Worm (Caenorhabditis elegans): ENCODE data around the gene tbx-9.

Gene tbx-9

DNA sequence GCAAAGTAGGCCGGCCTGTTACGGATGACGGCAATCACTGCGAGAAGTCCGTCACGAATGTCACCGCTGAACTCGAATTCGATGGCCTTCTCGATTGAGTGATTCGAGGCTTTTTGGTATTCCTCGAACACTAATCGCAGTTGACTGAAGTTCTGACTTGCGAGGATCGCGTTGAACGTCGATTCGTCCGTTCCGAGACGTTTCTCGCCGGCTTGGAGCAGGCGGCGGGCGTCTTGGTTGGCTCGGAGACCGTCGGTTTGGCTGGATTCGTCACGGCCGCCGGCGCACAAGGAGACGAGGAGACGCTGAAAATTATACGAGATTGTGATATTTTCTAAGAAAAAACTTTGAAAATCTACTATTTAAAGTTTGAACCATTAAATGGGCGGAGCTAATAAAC is 15.3 kb downstream of the tbx-9 start:
- TF ChIP-seq F13H6.1 (tag; optimal IDR thresholded peaks at IDR 0.05) = no peak
- no peak for TF ChIP-seq pat-9 (tag; optimal IDR thresholded peaks at IDR 0.05)
- no peak for TF ChIP-seq hlh-13 (GFP tag; optimal IDR thresholded peaks at IDR 0.05)
- TF ChIP-seq ceh-22 (tag; optimal IDR thresholded peaks at IDR 0.05) = no peak
- TF ChIP-seq tbx-7 (tag; optimal IDR thresholded peaks at IDR 0.05) = no peak
- no peak for TF ChIP-seq pha-4 (tag; optimal IDR thresholded peaks at IDR 0.05)
- no peak for TF ChIP-seq pag-3 (tag; optimal IDR thresholded peaks at IDR 0.05; ENCODE audit: borderline replicate concordance)
- TF ChIP-seq unc-55 (GFP tag; optimal IDR thresholded peaks at IDR 0.05) = no peak
- no peak for TF ChIP-seq sox-2 (GFP tag; IDR thresholded peaks at IDR 0.05)
- no peak for TF ChIP-seq fkh-6 (tag; optimal IDR thresholded peaks at IDR 0.05)
- TF ChIP-seq zip-5 (tag; optimal IDR thresholded peaks at IDR 0.05) = no peak

- TF ChIP-seq hlh-8 (tag; optimal IDR thresholded peaks at IDR 0.05) (no peak), pag-3 (tag; optimal IDR thresholded peaks at IDR 0.05; ENCODE audit: borderline replicate concordance) (no peak), mec-3 (tag; optimal IDR thresholded peaks at IDR 0.05; ENCODE audit: borderline replicate concordance) (no peak), ceh-14 (tag; optimal IDR thresholded peaks at IDR 0.05) (no peak), sox-2 (GFP tag; IDR thresholded peaks at IDR 0.05) (no peak), ceh-6 (GFP tag; optimal IDR thresholded peaks at IDR 0.05) (no peak), unc-3 (GFP tag; conservative IDR thresholded peaks at IDR 0.05) (no peak), unc-3 (tag; optimal IDR thresholded peaks at IDR 0.05) (no peak)
Measured at ce11 chrIII:10320788-10321187, 20.9 kb downstream of the tbx-9 start, which contains the start of gene sas-7. sas-7 (plus strand) TSS chrIII:10321019.

ce11 chrIII:10318755-10319154 is 22.9 kb downstream of the tbx-9 start, which contains the start of gene unc-69:
unc-69 (plus strand) TSS chrIII:10318939.
- peak; percentile 99 for TF ChIP-seq ceh-48 (tag; optimal IDR thresholded peaks at IDR 0.05)
- peak; percentile 75 for TF ChIP-seq nfya-1 (tag; optimal IDR thresholded peaks at IDR 0.05)
- TF ChIP-seq ceh-34 (tag; optimal IDR thresholded peaks at IDR 0.05) = peak; percentile 30
- TF ChIP-seq eyg-1 (tag; optimal IDR thresholded peaks at IDR 0.05) = no peak
- peak; percentile 51 for TF ChIP-seq unc-42 (tag; optimal IDR thresholded peaks at IDR 0.05)
- peak; percentile 10 for TF ChIP-seq unc-55 (GFP tag; optimal IDR thresholded peaks at IDR 0.05)
- TF ChIP-seq ref-2 (tag; optimal IDR thresholded peaks at IDR 0.05) = peak; percentile 30
- TF ChIP-seq sox-2 (GFP tag; IDR thresholded peaks at IDR 0.05) = no peak
- peak; percentile 35 for TF ChIP-seq ceh-31 (tag; optimal IDR thresholded peaks at IDR 0.05)
- TF ChIP-seq dve-1 (tag; optimal IDR thresholded peaks at IDR 0.05) = peak; percentile 2
- peak; percentile 6 for TF ChIP-seq ceh-18 (tag; optimal IDR thresholded peaks at IDR 0.05)
- TF ChIP-seq nhr-11 (tag; optimal IDR thresholded peaks at IDR 0.05) = no peak

DNA sequence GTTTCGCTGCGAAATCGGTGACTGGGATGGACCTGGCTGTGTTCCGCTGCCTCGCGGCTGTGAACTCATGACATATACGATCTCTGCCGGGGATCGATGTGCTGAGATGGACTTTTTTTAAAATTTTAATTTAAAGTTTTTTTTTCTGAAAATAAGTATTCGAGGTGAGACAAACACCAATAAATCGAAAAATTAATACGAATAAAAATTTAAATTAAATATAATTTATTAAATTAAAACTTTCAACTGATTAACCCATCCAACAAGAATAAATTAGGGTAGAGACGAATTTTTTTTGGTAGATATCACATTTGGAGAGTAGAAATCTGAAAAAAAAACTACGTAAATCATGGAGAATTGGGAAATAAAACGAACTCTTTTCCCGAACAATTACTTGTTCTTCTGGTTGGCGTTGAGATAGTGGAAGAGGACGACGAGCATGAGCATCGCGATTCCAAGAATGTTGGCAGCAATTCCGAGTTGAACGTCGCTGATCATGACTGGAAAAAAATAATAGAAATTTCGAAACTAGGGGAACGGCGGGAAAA is 23.5 kb downstream of the tbx-9 start, which contains the start of the genes unc-50 and ostf-4:
Gene unc-50, minus strand, starts transcription at position 101 of the 548 bp plus-strand sequence.
Gene ostf-4, minus strand, starts transcription at position 498 of the 548 bp plus-strand sequence.
- TF ChIP-seq ceh-48 (tag; optimal IDR thresholded peaks at IDR 0.05) = no peak
- TF ChIP-seq hlh-30 (tag; optimal IDR thresholded peaks at IDR 0.05; ENCODE audit: insufficient read depth) = no peak
- no peak for TF ChIP-seq odd-2 (tag; optimal IDR thresholded peaks at IDR 0.05)
- no peak for TF ChIP-seq K02D7.2 (tag; optimal IDR thresholded peaks at IDR 0.05)
- TF ChIP-seq ceh-24 (tag; optimal IDR thresholded peaks at IDR 0.05) = no peak
- TF ChIP-seq ceh-9 (tag; optimal IDR thresholded peaks at IDR 0.05) = no peak
- TF ChIP-seq K09A11.1 (tag; optimal IDR thresholded peaks at IDR 0.05; ENCODE audit: insufficient read depth) = no peak
- no peak for TF ChIP-seq syd-9 (tag; optimal IDR thresholded peaks at IDR 0.05)
- no peak for TF ChIP-seq hlh-15 (tag; optimal IDR thresholded peaks at IDR 0.05)
